Fruit fly (Drosophila melanogaster): ENCODE data around the gene MED17.

The MED17 gene

dm6 chr3R:18168398-18168797 lies 20.5 kb upstream of the MED17 start (continued):
- no peak for TF ChIP-seq pita (GFP tag; optimal IDR thresholded peaks at IDR 0.05)
- no peak for TF ChIP-seq inv (GFP tag; IDR thresholded peaks at IDR 0.05; ENCODE audit: partially characterized antibody)
- no peak for TF ChIP-seq Xbp1 (GFP tag; optimal IDR thresholded peaks at IDR 0.05)
- no peak for TF ChIP-seq CG10431 (GFP tag; optimal IDR thresholded peaks at IDR 0.05)
- no peak for TF ChIP-seq lola (GFP tag; optimal IDR thresholded peaks at IDR 0.05)
- TF ChIP-seq CG2120 (GFP tag; optimal IDR thresholded peaks at IDR 0.05), result peak; percentile 58
- no peak for TF ChIP-seq hth (optimal IDR thresholded peaks at IDR 0.05)
- TF ChIP-seq Bdp1 (GFP tag; optimal IDR thresholded peaks at IDR 0.05), result no peak
- no peak for TF ChIP-seq knrl (GFP tag; IDR thresholded peaks at IDR 0.05; ENCODE audit: partially characterized antibody)
- peak; percentile 21 for TF ChIP-seq Dip3 (GFP tag; optimal IDR thresholded peaks at IDR 0.05)
- no peak for TF ChIP-seq Vsx1 (GFP tag; optimal IDR thresholded peaks at IDR 0.05)
- TF ChIP-seq CG33557 (GFP tag; optimal IDR thresholded peaks at IDR 0.05), result no peak
- no peak for TF ChIP-seq CG1529 (GFP tag; optimal IDR thresholded peaks at IDR 0.05)
- peak; percentile 75 for TF ChIP-seq kah (GFP tag; optimal IDR thresholded peaks at IDR 0.05)
- no peak for TF ChIP-seq maf-S (GFP tag; optimal IDR thresholded peaks at IDR 0.05)
- no peak for TF ChIP-seq nau (GFP tag; optimal IDR thresholded peaks at IDR 0.05)
- TF ChIP-seq CG14441 (GFP tag; IDR thresholded peaks at IDR 0.05), result peak; percentile 37; the same call in 1 of the 2 replicates
- peak; percentile 69 for TF ChIP-seq NFAT (GFP tag; IDR thresholded peaks at IDR 0.05)
- TF ChIP-seq CG32532 (GFP tag; IDR thresholded peaks at IDR 0.05), result peak; percentile 74
- no peak for TF ChIP-seq CG10654 (GFP tag; optimal IDR thresholded peaks at IDR 0.05)
- peak; percentile 27 for TF ChIP-seq D19B (GFP tag; optimal IDR thresholded peaks at IDR 0.05)
- TF ChIP-seq CG42726 (GFP tag; IDR thresholded peaks at IDR 0.05; ENCODE audit: partially characterized antibody), result no peak
- peak; percentile 55 for TF ChIP-seq B-H2 (GFP tag; optimal IDR thresholded peaks at IDR 0.05)
- TF ChIP-seq Atf-2 (GFP tag; optimal IDR thresholded peaks at IDR 0.05), result no peak
- no peak for TF ChIP-seq CG6272 (GFP tag; IDR thresholded peaks at IDR 0.05)
- TF ChIP-seq CG17385 (GFP tag; optimal IDR thresholded peaks at IDR 0.05), result no peak
- no peak for TF ChIP-seq CG16815 (GFP tag; optimal IDR thresholded peaks at IDR 0.05)
- no peak for TF ChIP-seq CG30431 (GFP tag; optimal IDR thresholded peaks at IDR 0.05)
- TF ChIP-seq ci (GFP tag; IDR thresholded peaks at IDR 0.05), result no peak; the same call in 1 of the 3 replicates
- no peak for TF ChIP-seq gsb-n (tag; optimal IDR thresholded peaks at IDR 0.05)
- TF ChIP-seq CG6765 (GFP tag; optimal IDR thresholded peaks at IDR 0.05), result peak; percentile 67
- no peak for TF ChIP-seq otp (GFP tag; IDR thresholded peaks at IDR 0.05)
- TF ChIP-seq pan (optimal IDR thresholded peaks at IDR 0.05), result no peak
- TF ChIP-seq pan (GFP tag; optimal IDR thresholded peaks at IDR 0.05 in 1 of 2, IDR thresholded peaks at IDR 0.05 in 1 of 2), result peak in 1 of 2 experiments; percentile 27
- TF ChIP-seq Sry-β (GFP tag; optimal IDR thresholded peaks at IDR 0.05), result no peak
- TF ChIP-seq nerfin-2 (GFP tag; IDR thresholded peaks at IDR 0.05; ENCODE audit: partially characterized antibody), result no peak
- no peak for TF ChIP-seq p53 (GFP tag; optimal IDR thresholded peaks at IDR 0.05)
- TF ChIP-seq CoRest (tag; optimal IDR thresholded peaks at IDR 0.05), result peak; percentile 39
- no peak for TF ChIP-seq az2 (GFP tag; optimal IDR thresholded peaks at IDR 0.05)
- no peak for TF ChIP-seq H2.0 (GFP tag; IDR thresholded peaks at IDR 0.05)
- no peak for TF ChIP-seq Asciz (GFP tag; optimal IDR thresholded peaks at IDR 0.05)
- TF ChIP-seq CG4730 (GFP tag; IDR thresholded peaks at IDR 0.05), result no peak
- peak; percentile 1 for TF ChIP-seq pho (GFP tag; optimal IDR thresholded peaks at IDR 0.05)
- TF ChIP-seq Sry-δ (GFP tag; optimal IDR thresholded peaks at IDR 0.05), result peak; percentile 22
- no peak for TF ChIP-seq NC2β (GFP tag; optimal IDR thresholded peaks at IDR 0.05)
- no peak for TF ChIP-seq CG6683 (GFP tag; optimal IDR thresholded peaks at IDR 0.05)
- TF ChIP-seq CG6654 (GFP tag; optimal IDR thresholded peaks at IDR 0.05), result no peak
- TF ChIP-seq gem (tag; optimal IDR thresholded peaks at IDR 0.05), result peak; percentile 42
- no peak for TF ChIP-seq Mrtf (GFP tag; IDR thresholded peaks at IDR 0.05)
- TF ChIP-seq danr (GFP tag; IDR thresholded peaks at IDR 0.05), result no peak
- TF ChIP-seq amos (GFP tag; IDR thresholded peaks at IDR 0.05; ENCODE audit: partially characterized antibody), result no peak
- no peak for TF ChIP-seq CG18619 (GFP tag; optimal IDR thresholded peaks at IDR 0.05)
